Fruit fly (Drosophila melanogaster) Kc167 (cell line): ENCODE data around the gene ClC-c.

ENCODE experiments used
- Myc ChIP-seq: fragments of >200 bp; optimal IDR thresholded peaks from 2 replicates; lab custom pipeline; 2017; ENCODE audit warnings: missing external identifiers
- Sin3A ChIP-seq: fragments of >200 bp; optimal IDR thresholded peaks from 2 replicates; lab custom pipeline; 2018; ENCODE audit warnings: missing external identifiers
- h ChIP-seq: fragments of >200 bp; optimal IDR thresholded peaks from 3 replicates; lab custom pipeline; 2018; ENCODE audit warnings: missing external identifiers
- insv ChIP-seq: fragments of >200 bp; optimal IDR thresholded peaks from 3 replicates; lab custom pipeline; 2018; ENCODE audit warnings: missing external identifiers
- psq ChIP-seq: fragments of >200 bp; optimal IDR thresholded peaks from 2 replicates; lab custom pipeline; 2017; ENCODE audit warnings: missing external identifiers
- ttk ChIP-seq: sonication (Bioruptor generic); optimal IDR thresholded peaks from 2 replicates; lab custom pipeline; 2017; ENCODE audit warnings: missing external identifiers

ClC-c gene

DNA sequence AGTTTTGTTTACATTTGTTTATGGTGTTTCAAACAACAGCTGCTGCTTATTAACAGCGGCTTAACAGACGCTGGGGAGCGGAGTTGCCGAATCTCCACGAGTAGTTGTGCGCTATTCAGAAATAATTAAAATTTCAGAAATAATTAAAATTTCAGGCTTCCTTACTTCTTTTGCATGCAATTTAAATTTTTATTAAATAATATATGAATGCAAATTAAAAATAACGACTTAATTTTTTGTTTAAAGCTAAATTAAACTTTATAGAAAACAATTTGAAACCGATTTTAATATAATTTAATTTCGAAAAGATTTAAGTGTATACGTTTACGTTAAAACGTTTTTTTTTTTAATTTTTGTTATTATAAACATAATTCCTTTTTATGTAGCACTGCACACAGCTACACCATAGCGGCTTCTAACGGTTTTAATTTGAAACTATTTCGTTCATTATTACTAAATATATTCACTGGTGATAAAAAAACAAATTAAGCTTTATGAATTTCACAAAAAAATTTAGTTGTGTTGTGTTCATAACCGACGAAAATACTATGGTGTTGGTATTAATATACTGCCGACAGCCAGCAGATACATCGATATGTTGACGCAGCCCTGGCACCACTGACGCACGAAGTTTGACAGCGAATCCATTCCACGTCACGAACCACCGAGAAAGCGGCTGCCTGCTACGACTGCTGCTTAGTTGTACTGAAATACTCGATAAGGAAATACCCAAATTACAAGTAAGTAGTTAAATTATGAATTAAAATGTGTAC lies 38.9 kb downstream of the ClC-c start, which contains the start of gene SsRbeta:
Gene SsRbeta (plus strand): TSS at position 645 of the 773 bp plus-strand sequence.
- TF ChIP-seq psq (lab: Kevin White, UChicago) = no peak
- no peak for TF ChIP-seq ttk
- no peak for TF ChIP-seq insv (lab: Kevin White, UChicago)
- TF ChIP-seq Myc (lab: Kevin White, UChicago) = no peak
- no peak for TF ChIP-seq Sin3A (lab: Kevin White, UChicago)
- no peak for TF ChIP-seq h (lab: Kevin White, UChicago)

DNA sequence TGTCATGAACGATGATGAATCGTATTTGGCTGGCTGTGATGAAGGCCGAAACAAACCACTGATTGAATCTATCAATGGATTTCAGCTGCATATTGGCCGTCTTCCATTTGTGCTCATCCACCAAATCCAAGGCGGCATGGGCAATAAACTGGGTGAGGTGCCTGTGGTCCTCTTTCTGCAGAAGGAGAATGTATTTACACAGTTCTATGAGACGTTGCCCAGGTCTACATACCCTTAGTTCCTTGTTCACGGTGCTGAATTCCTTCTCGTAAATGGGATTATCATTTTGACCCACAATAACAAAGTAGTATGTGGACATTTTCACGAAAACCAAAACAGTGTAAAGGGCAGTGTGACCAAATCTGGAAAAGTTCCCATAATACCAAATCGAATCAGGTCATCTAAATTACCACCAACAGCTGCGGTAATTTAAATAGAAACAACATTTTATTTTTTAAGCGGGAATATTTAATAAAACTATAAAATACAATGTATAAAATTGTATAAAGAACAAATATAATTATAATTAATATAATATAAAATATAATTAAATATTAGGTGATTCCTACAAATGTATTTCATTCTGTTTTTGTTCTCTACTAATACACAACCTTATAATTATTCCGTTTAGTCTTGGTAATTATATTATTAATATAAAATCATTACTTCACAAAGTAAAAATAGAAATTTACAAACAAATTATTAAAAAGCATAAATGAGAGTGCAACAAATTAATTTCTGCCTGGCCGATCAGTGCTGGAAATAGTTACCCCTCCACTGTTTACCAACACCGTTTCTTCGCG lies 41.2 kb downstream of the ClC-c start, which contains the start of the genes Trs20 and elg1:
Gene Trs20 (minus strand): TSS at position 369 of the 803 bp plus-strand sequence.
Gene elg1 (plus strand): TSS at position 765 of the 803 bp plus-strand sequence.
- no peak for TF ChIP-seq Sin3A (lab: Kevin White, UChicago)
- TF ChIP-seq Myc (lab: Kevin White, UChicago) = no peak
- TF ChIP-seq insv (lab: Kevin White, UChicago) = no peak
- no peak for TF ChIP-seq h (lab: Kevin White, UChicago)
- no peak for TF ChIP-seq psq (lab: Kevin White, UChicago)
- no peak for TF ChIP-seq ttk

DNA sequence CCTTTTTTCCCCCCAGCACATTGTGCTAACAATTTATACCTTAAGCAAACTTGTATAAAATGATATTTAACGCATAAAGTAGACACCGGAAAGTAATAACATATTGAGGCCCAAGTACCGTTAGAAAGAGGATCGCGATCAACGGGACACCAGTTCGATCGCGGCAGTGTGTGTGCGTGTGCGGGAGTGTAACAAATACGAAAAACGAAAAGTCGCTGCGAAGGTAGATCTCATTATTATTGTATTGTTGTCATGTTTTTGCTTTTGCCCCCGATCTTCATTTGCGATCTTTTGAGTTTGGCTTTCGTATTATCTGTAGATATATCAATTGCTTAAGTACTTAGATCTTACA lies 41.8 kb downstream of the ClC-c start:
- TF ChIP-seq insv (lab: Kevin White, UChicago) (no peak), psq (lab: Kevin White, UChicago) (no peak), Myc (lab: Kevin White, UChicago) (no peak), ttk (no peak), h (lab: Kevin White, UChicago) (no peak), Sin3A (lab: Kevin White, UChicago) (no peak)

DNA sequence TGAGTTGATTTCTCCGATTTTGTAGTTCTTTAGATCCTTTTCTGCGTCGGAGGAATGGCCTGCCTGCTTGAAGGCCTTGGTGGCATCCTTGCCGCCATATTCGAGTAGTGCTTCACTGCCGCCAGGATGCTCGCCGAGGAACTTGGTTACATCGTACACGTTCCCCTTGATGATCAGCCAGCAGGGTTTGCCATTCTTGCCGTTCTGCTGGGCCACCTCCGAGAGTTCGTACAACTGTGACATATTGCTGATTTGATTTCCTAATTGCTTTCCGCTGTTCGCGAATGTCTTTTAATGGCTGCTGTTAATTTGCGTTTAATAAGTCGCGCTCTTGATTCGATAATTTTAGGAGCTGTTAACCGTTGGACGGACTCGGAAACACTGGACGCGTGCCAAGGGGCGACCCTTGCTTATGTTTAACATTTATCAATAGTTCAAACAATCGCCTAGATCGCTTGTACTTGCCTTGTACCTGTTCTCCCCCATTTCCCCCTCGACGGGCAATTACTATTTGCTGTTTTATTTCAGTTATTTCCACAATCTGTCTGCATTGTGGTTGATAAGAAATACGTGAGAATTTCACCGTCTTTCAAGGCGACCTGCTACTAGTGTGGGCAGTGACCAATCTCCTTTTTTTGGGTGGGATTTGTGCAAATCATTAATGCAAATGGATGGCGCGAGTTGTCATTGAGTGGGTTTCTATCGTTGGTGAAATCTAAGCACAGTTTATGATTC lies 46.7 kb downstream of the ClC-c start:
- TF ChIP-seq Sin3A (lab: Kevin White, UChicago) (no peak), insv (lab: Kevin White, UChicago) (no peak), Myc (lab: Kevin White, UChicago) (no peak), h (lab: Kevin White, UChicago) (no peak), ttk (no peak), psq (lab: Kevin White, UChicago) (no peak)

DNA sequence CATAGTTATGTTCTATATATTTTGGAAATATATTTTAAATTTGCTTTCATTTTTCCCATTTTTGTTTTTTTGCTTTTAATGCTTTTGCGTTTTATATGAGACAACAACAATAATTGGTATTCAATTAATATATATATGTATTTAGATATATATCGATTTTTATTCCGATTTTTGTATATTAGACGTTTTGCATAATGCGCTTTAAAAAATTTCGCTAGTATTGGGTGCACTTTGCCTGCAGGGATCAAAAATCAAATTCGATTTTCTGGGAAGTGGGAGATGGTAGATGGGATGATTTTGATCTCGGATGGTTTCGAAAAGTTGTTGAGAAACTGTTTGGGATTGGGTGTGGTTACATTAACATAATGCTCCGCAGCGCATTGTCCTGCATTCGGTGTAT lies 47.5 kb downstream of the ClC-c start, which contains the start of gene CG5157:
Gene CG5157 (minus strand): TSS at position 101 of the 400 bp plus-strand sequence.
- TF ChIP-seq h (lab: Kevin White, UChicago) (no peak), Sin3A (lab: Kevin White, UChicago) (no peak)

DNA sequence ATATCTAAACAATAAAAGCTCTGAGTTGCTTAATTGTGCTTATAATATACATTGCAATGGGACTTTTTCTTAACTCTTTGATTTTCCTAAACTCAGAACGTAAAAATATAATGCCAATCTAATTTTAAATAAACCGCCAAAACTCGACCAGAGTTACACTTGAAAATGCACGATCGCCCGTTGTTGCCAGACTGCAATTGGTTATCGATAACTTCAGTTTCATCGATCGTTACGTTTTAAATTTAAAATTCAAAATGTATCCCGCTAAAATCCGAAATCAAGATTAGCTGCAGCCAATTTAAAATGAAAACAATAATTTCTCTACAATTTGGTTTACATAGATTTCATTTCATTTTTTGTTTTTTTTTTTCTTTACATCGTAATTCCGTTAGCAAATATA lies 48.9 kb downstream of the ClC-c start:
- TF ChIP-seq Myc (lab: Kevin White, UChicago) (no peak), Sin3A (lab: Kevin White, UChicago) (no peak), ttk (no peak), insv (lab: Kevin White, UChicago) (no peak), h (lab: Kevin White, UChicago) (no peak), psq (lab: Kevin White, UChicago) (no peak)

DNA sequence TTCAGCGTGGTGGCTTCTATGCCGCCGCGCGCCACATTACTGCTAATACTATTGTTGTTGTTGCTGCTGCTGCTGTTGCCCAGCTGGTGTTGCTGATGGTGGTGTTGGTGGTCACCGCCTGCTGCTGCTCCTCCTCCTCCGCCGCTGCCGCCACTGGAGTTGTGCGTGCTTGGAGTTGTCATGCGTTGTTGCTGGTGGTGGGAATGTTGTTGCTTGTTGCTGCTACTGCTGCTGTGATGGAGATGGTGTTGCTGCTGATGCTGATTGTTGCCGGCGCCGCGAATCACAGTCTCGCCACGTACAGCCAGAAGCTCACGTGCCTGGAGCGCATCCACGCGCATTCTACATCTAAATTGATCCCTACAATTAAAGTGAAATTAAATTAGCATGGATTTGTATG lies 51.3 kb downstream of the ClC-c start:
- TF ChIP-seq psq (lab: Kevin White, UChicago) (no peak), Myc (lab: Kevin White, UChicago) (no peak), Sin3A (lab: Kevin White, UChicago) (no peak), insv (lab: Kevin White, UChicago) (no peak), ttk (no peak), h (lab: Kevin White, UChicago) (no peak)

DNA sequence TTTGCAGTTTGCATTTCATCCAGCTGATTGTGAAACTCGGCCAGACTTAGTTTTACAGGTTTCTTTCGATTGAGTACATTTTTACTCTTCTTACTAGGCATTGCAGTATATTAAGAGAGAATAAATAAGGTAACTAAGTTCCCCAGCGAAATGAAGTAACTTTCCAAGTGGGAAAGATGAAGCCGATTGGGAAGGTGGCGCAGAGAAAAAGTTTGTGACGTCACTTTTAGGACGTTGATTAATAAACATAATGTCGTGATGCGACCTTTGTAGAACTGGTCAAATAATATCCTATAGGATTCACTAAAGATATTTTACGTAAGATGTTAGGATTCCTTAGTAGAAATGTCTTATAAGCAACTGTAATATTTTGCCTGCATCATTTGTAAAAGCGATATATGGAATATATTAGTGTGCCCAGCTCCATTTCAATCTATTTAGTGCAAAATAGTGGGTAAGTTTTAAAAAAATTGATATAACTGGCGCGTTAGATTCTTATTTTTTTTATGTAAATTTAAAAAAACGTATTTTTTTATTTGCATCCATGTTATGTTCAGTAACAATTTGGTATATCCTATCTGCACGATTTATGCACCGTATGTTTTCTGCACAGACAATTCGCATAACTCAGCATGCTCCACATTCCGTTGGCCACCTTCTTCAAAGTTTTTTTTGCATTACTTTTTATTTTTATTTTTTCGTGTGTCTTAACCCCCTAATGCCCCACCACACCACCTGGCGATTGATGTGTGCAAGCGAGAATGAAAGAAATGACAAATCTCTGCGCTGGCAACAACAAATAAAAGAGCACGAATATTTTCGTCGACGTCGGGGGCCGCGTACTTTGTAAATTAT lies 53.7 kb downstream of the ClC-c start, which contains the start of gene CG32152:
Gene CG32152 (minus strand): TSS at position 352 of the 855 bp plus-strand sequence.
- TF ChIP-seq insv (lab: Kevin White, UChicago) (no peak), psq (lab: Kevin White, UChicago) (no peak), h (lab: Kevin White, UChicago) (no peak), Myc (lab: Kevin White, UChicago) (no peak), Sin3A (lab: Kevin White, UChicago) (no peak), ttk (no peak)

DNA sequence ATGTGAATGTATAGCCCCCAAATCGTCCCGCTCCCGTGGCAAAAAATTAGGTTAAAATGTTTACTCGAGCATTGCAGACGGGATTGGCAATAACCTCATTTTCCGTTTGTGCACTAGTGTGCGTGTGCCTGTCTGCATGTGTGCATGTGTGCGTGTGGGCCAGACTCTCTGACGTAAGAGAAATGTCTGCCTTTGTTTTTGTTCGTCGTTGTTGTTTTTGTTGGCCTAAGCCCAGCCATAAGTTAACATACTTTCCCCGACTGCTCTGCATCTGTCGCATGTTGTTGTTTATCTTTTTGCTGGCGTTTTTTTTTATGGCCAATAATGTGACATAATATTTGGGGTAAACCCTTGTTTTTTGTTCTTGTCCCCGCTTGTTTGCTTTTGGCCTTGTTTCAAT lies 55.0 kb downstream of the ClC-c start:
- TF ChIP-seq ttk (no peak), psq (lab: Kevin White, UChicago) (no peak), Sin3A (lab: Kevin White, UChicago) (no peak), insv (lab: Kevin White, UChicago) (no peak), Myc (lab: Kevin White, UChicago) (no peak), h (lab: Kevin White, UChicago) (no peak)
